Fruit fly (Drosophila melanogaster) whole organism, embryonic: ENCODE measurements around the gene PAPLA1.
A peak's percentile ranks its signal among the peaks of the same experiment; 100 is the strongest.

Source experiments
- Ada2b ChIP-seq: fragments of 200-800 bp; sonication (Bioruptor generic); IDR thresholded peaks from 2 replicates; pipeline ENCODE4 v1.3.6; 2022; ENCODE audit warnings: missing biosample characterization, missing genetic modification characterization
- CG10147 ChIP-seq: fragments of 200-800 bp; sonication (Bioruptor generic); optimal IDR thresholded peaks from 2 replicates; lab custom pipeline; 2019; ENCODE audit warnings: missing biosample characterization, mild to moderate bottlenecking, missing genetic modification characterization, moderate library complexity
- CG10274 ChIP-seq: fragments of 200-800 bp; sonication (Bioruptor generic); optimal IDR thresholded peaks from 3 replicates; lab custom pipeline; 2017; ENCODE audit warnings: missing biosample characterization, mild to moderate bottlenecking, missing genetic modification characterization
- CG10959 ChIP-seq: fragments of 200-800 bp; sonication (Bioruptor generic); IDR thresholded peaks from 2 replicates; pipeline ENCODE4 v1.3.6; 2022; ENCODE audit warnings: missing biosample characterization, missing genetic modification characterization
- CG12659 ChIP-seq: fragments of 200-800 bp; sonication (Bioruptor generic); optimal IDR thresholded peaks from 3 replicates; lab custom pipeline; 2017; ENCODE audit warnings: mild to moderate bottlenecking, missing biosample characterization, missing genetic modification reagents, missing genetic modification characterization
- CG13624 ChIP-seq: fragments of 200-800 bp; sonication (Bioruptor generic); optimal IDR thresholded peaks from 2 replicates; lab custom pipeline; 2016; ENCODE audit warnings: missing biosample characterization, missing genetic modification characterization
- CG13894 ChIP-seq: fragments of 200-800 bp; sonication (Bioruptor generic); optimal IDR thresholded peaks from 3 replicates; lab custom pipeline; 2018; ENCODE audit warnings: missing biosample characterization, mild to moderate bottlenecking, missing genetic modification characterization, moderate library complexity
- CG14965 ChIP-seq: fragments of 200-800 bp; sonication (Bioruptor generic); optimal IDR thresholded peaks from 2 replicates; lab custom pipeline; 2016; ENCODE audit warnings: missing biosample characterization, missing genetic modification characterization, borderline replicate concordance
- CG15479 ChIP-seq: fragments of 200-800 bp; sonication (Bioruptor generic); optimal IDR thresholded peaks from 3 replicates; lab custom pipeline; 2019; ENCODE audit warnings: missing biosample characterization, mild to moderate bottlenecking, missing genetic modification characterization, moderate library complexity
- CG15601 ChIP-seq: fragments of 200-800 bp; sonication (Bioruptor generic); optimal IDR thresholded peaks from 3 replicates; lab custom pipeline; 2019; ENCODE audit warnings: missing biosample characterization, mild to moderate bottlenecking, missing genetic modification characterization, moderate library complexity
- CG17328 ChIP-seq: fragments of 200-800 bp; sonication (Bioruptor generic); IDR thresholded peaks from 2 replicates; pipeline ENCODE4 v1.3.6; 2022; ENCODE audit warnings: missing biosample characterization, missing genetic modification characterization
- CG17385 ChIP-seq: fragments of 200-800 bp; sonication (Bioruptor generic); optimal IDR thresholded peaks from 3 replicates; lab custom pipeline; 2018; ENCODE audit warnings: missing biosample characterization, mild to moderate bottlenecking, missing genetic modification characterization
- CG2199 ChIP-seq: fragments of 200-800 bp; sonication (Bioruptor generic); IDR thresholded peaks from 3 replicates; pipeline ENCODE4 v1.3.6; 2022; ENCODE audit warnings: missing biosample characterization, missing genetic modification characterization
- CG2712 ChIP-seq: fragments of 200-800 bp; optimal IDR thresholded peaks from 3 replicates; lab custom pipeline; 2019; ENCODE audit warnings: missing biosample characterization, mild to moderate bottlenecking, missing genetic modification characterization, moderate library complexity
- CG31441 ChIP-seq: fragments of 200-800 bp; sonication (Bioruptor generic); IDR thresholded peaks from 2 replicates; pipeline ENCODE4 v1.3.6; 2022; ENCODE audit warnings: missing biosample characterization, missing genetic modification characterization
- CG32532 ChIP-seq: fragments of 200-800 bp; sonication (Bioruptor generic); IDR thresholded peaks from 2 replicates; pipeline ENCODE4 v1.3.6; 2022; ENCODE audit warnings: missing biosample characterization, missing genetic modification characterization
- CG34224 ChIP-seq: fragments of 200-800 bp; sonication (Bioruptor generic); IDR thresholded peaks from 3 replicates; pipeline ENCODE4 v1.3.6; 2022; ENCODE audit warnings: missing biosample characterization, missing genetic modification characterization; ENCODE audit not compliant: partially characterized antibody
- CG4820 ChIP-seq: fragments of 200-800 bp; sonication (Bioruptor generic); optimal IDR thresholded peaks from 3 replicates; lab custom pipeline; 2016; ENCODE audit warnings: missing biosample characterization, missing genetic modification characterization
- CG5180 ChIP-seq: fragments of 200-800 bp; sonication (Bioruptor generic); optimal IDR thresholded peaks from 3 replicates; lab custom pipeline; 2017; ENCODE audit warnings: missing biosample characterization, missing genetic modification characterization, mild to moderate bottlenecking, moderate library complexity, missing genetic modification reagents
- CG5953 ChIP-seq: fragments of 200-800 bp; sonication (Bioruptor generic); IDR thresholded peaks from 2 replicates; pipeline ENCODE4 v1.3.6; 2022; ENCODE audit warnings: missing biosample characterization, missing genetic modification characterization
- CG6175 ChIP-seq: fragments of 200-800 bp; sonication (Bioruptor generic); IDR thresholded peaks from 3 replicates; pipeline ENCODE4 v1.3.6; 2022; ENCODE audit warnings: missing biosample characterization, missing genetic modification characterization
- CG6765 ChIP-seq: fragments of 200-800 bp; sonication (Bioruptor generic); optimal IDR thresholded peaks from 3 replicates; lab custom pipeline; 2017; ENCODE audit warnings: missing biosample characterization, mild to moderate bottlenecking, missing genetic modification characterization
- CG7556 ChIP-seq: fragments of 200-800 bp; sonication (Bioruptor generic); optimal IDR thresholded peaks from 2 replicates; lab custom pipeline; 2017; ENCODE audit warnings: missing biosample characterization, mild to moderate bottlenecking, missing genetic modification characterization
- Dref ChIP-seq: fragments of 200-800 bp; sonication (Bioruptor generic); IDR thresholded peaks from 2 replicates; pipeline ENCODE4 v1.3.6; 2022; ENCODE audit warnings: missing biosample characterization, missing genetic modification characterization
- Ets97D ChIP-seq: fragments of 200-800 bp; sonication (Bioruptor generic); optimal IDR thresholded peaks from 3 replicates; lab custom pipeline; 2016; ENCODE audit warnings: missing biosample characterization, missing genetic modification characterization
- Gsc ChIP-seq: fragments of 200-800 bp; sonication (Bioruptor generic); IDR thresholded peaks from 2 replicates; pipeline ENCODE4 v1.3.6; 2022; ENCODE audit warnings: missing biosample characterization, missing genetic modification characterization
- HLH4C ChIP-seq: fragments of 200-800 bp; sonication (Bioruptor generic); IDR thresholded peaks from 3 replicates; pipeline ENCODE4 v1.3.6; 2022; ENCODE audit warnings: missing biosample characterization, missing genetic modification characterization; ENCODE audit not compliant: partially characterized antibody
- Kr ChIP-seq: fragments of 200-800 bp; sonication (Bioruptor generic); optimal IDR thresholded peaks from 2 replicates; lab custom pipeline; 2017; ENCODE audit warnings: missing biosample characterization, mild to moderate bottlenecking, missing genetic modification characterization
- Lim3 ChIP-seq: fragments of 200-800 bp; sonication (Bioruptor generic); IDR thresholded peaks from 2 replicates; pipeline ENCODE4 v1.3.6; 2022; ENCODE audit warnings: missing biosample characterization, missing genetic modification characterization
- MESR4 ChIP-seq: fragments of 200-800 bp; sonication (Bioruptor generic); optimal IDR thresholded peaks from 2 replicates; lab custom pipeline; 2018; ENCODE audit warnings: missing biosample characterization, mild to moderate bottlenecking, missing genetic modification characterization, moderate library complexity
- Myb ChIP-seq: fragments of 200-800 bp; sonication (Bioruptor generic); optimal IDR thresholded peaks from 2 replicates; lab custom pipeline; 2016; ENCODE audit warnings: missing biosample characterization, missing genetic modification characterization
- Nf-YA ChIP-seq: fragments of 200-800 bp; sonication (Bioruptor generic); IDR thresholded peaks from 2 replicates; pipeline ENCODE4 v1.3.6; 2022; ENCODE audit warnings: missing biosample characterization, missing genetic modification characterization
- Nf-YC ChIP-seq: fragments of 200-800 bp; optimal IDR thresholded peaks from 3 replicates; lab custom pipeline; 2019; ENCODE audit warnings: missing biosample characterization, mild to moderate bottlenecking, missing genetic modification characterization, moderate library complexity
- Optix ChIP-seq: fragments of 200-800 bp; sonication (Bioruptor generic); IDR thresholded peaks from 3 replicates; pipeline ENCODE4 v1.3.6; 2022; ENCODE audit warnings: missing biosample characterization, missing genetic modification characterization
- Xbp1 ChIP-seq: fragments of 200-800 bp; sonication (Bioruptor generic); optimal IDR thresholded peaks from 3 replicates; lab custom pipeline; 2016; ENCODE audit warnings: missing biosample characterization, mild to moderate bottlenecking, missing genetic modification characterization
- bigmax ChIP-seq: fragments of 200-800 bp; sonication (Bioruptor generic); optimal IDR thresholded peaks from 2 replicates; lab custom pipeline; 2018; ENCODE audit warnings: missing biosample characterization, mild to moderate bottlenecking, missing genetic modification characterization
- btn ChIP-seq: fragments of 200-800 bp; sonication (Bioruptor generic); optimal IDR thresholded peaks from 2 replicates; lab custom pipeline; 2016; ENCODE audit warnings: missing biosample characterization, missing genetic modification characterization
- disco-r ChIP-seq: fragments of 200-800 bp; sonication (Bioruptor generic); optimal IDR thresholded peaks from 2 replicates; lab custom pipeline; 2016; ENCODE audit warnings: missing biosample characterization, missing genetic modification characterization
- gcm2 ChIP-seq: fragments of 200-800 bp; sonication (Bioruptor generic); optimal IDR thresholded peaks from 2 replicates; lab custom pipeline; 2016; ENCODE audit warnings: missing biosample characterization, missing genetic modification characterization
- insv ChIP-seq, 2 experiments: fragments of 200-800 bp; sonication (Bioruptor generic); optimal IDR thresholded peaks; 3 replicates each; lab custom pipeline; 2016 to 2018; ENCODE audit warnings: missing biosample characterization in 2 of 2, missing genetic modification characterization in 2 of 2
- kni ChIP-seq: fragments of 200-800 bp; sonication (Bioruptor generic); optimal IDR thresholded peaks from 3 replicates; lab custom pipeline; 2017; ENCODE audit warnings: mild to moderate bottlenecking, missing biosample characterization, missing genetic modification reagents, missing genetic modification characterization
- mld ChIP-seq: fragments of 200-800 bp; sonication (Bioruptor generic); IDR thresholded peaks from 3 replicates; pipeline ENCODE4 v1.3.6; 2022; ENCODE audit warnings: missing biosample characterization, missing genetic modification characterization; ENCODE audit not compliant: partially characterized antibody
- pum ChIP-seq: fragments of 200-800 bp; sonication (Bioruptor generic); optimal IDR thresholded peaks from 2 replicates; lab custom pipeline; 2016; ENCODE audit warnings: missing biosample characterization, missing genetic modification characterization
- seq ChIP-seq: fragments of 200-800 bp; sonication (Bioruptor generic); IDR thresholded peaks from 2 replicates; pipeline ENCODE4 v1.3.6; 2022; ENCODE audit warnings: missing biosample characterization, missing genetic modification characterization
- sisA ChIP-seq: fragments of 200-800 bp; sonication (Bioruptor generic); IDR thresholded peaks from 2 replicates; pipeline ENCODE4 v1.3.6; 2022; ENCODE audit warnings: missing biosample characterization, missing genetic modification characterization
- slbo ChIP-seq: fragments of 200-800 bp; sonication (Bioruptor generic); IDR thresholded peaks from 2 replicates; pipeline ENCODE4 v1.3.6; 2022; ENCODE audit warnings: missing biosample characterization, missing genetic modification characterization
- sob ChIP-seq: fragments of 200-800 bp; sonication (Bioruptor generic); IDR thresholded peaks from 2 replicates; pipeline ENCODE4 v1.3.6; 2022; ENCODE audit warnings: missing biosample characterization, missing genetic modification characterization
- sug ChIP-seq: fragments of 200-800 bp; optimal IDR thresholded peaks from 2 replicates; lab custom pipeline; 2019; ENCODE audit warnings: missing biosample characterization, mild to moderate bottlenecking, missing genetic modification characterization, moderate library complexity
- usp ChIP-seq: fragments of >200 bp; optimal IDR thresholded peaks from 2 replicates; lab custom pipeline; 2017; ENCODE audit warnings: missing biosample characterization, missing genetic modification characterization
- vvl ChIP-seq: fragments of 200-800 bp; sonication (Bioruptor generic); IDR thresholded peaks from 2 replicates; pipeline ENCODE4 v1.3.6; 2022; ENCODE audit warnings: missing biosample characterization, missing genetic modification characterization
- z ChIP-seq: fragments of 200-800 bp; sonication (Bioruptor generic); IDR thresholded peaks from 3 replicates; pipeline ENCODE4 v1.3.6; 2022; ENCODE audit warnings: missing biosample characterization, missing genetic modification characterization

Gene PAPLA1

dm6 chr2L:8148514-8149085 lies 10.8 kb downstream of the PAPLA1 start (continued):
- TF ChIP-seq bigmax (GFP tag; lab: Kevin White, UChicago) = no peak
- peak; percentile 83 for TF ChIP-seq CG13894
- no peak for TF ChIP-seq CG15479
- TF ChIP-seq CG5953 (GFP tag; lab: Robert Waterston, UW) = no peak
- TF ChIP-seq slbo (GFP tag; lab: Robert Waterston, UW) = no peak
- TF ChIP-seq CG17385 (GFP tag; lab: Kevin White, UChicago) = no peak
- no peak for TF ChIP-seq disco-r (GFP tag; lab: Kevin White, UChicago)
- TF ChIP-seq CG34224 = no peak
- peak; percentile 49; the same call in 1 of the 2 replicates for TF ChIP-seq vvl
- TF ChIP-seq kni (GFP tag; lab: Kevin White, UChicago) = no peak
- no peak for TF ChIP-seq Myb (GFP tag; lab: Kevin White, UChicago)
- no peak for TF ChIP-seq Ada2b (GFP tag; lab: Robert Waterston, UW)
- no peak for TF ChIP-seq Dref (GFP tag; lab: Robert Waterston, UW)
- no peak for TF ChIP-seq CG31441
- TF ChIP-seq CG7556 = no peak
- TF ChIP-seq gcm2 (GFP tag; lab: Kevin White, UChicago) = no peak
- no peak for TF ChIP-seq MESR4 (GFP tag; lab: Kevin White, UChicago)
- TF ChIP-seq Ets97D (GFP tag; lab: Kevin White, UChicago) = no peak
- no peak for TF ChIP-seq mld (GFP tag; lab: Robert Waterston, UW)
- TF ChIP-seq CG2199 (GFP tag; lab: Robert Waterston, UW) = 0 out of 3 replicates have a peak, but pooled peaks have one; percentile 42
- no peak for TF ChIP-seq Kr (GFP tag; lab: Kevin White, UChicago)
- no peak for TF ChIP-seq CG6765
- TF ChIP-seq CG15601 (tag; lab: Kevin White, UChicago) = no peak
- TF ChIP-seq CG2712 = no peak
- TF ChIP-seq z = peak; percentile 92
- no peak for TF ChIP-seq seq
- TF ChIP-seq Nf-YC = no peak
- no peak for TF ChIP-seq usp (GFP tag; lab: Kevin White, UChicago)
- TF ChIP-seq insv (GFP tag; optimal IDR thresholded peaks at IDR 0.05; lab: Kevin White, UChicago) = peak in 1 of 2 experiments; percentile 62
- TF ChIP-seq Lim3 = no peak
- TF ChIP-seq CG10147 (GFP tag; lab: Kevin White, UChicago) = no peak
- no peak for TF ChIP-seq Optix (GFP tag; lab: Robert Waterston, UW)
- TF ChIP-seq pum (GFP tag; lab: Kevin White, UChicago) = no peak
- TF ChIP-seq btn (GFP tag; lab: Kevin White, UChicago) = no peak
- TF ChIP-seq Gsc = no peak
- no peak; the same call in 1 of the 2 replicates for TF ChIP-seq CG32532 (GFP tag; lab: Robert Waterston, UW)
- TF ChIP-seq CG10959 = no peak
- no peak for TF ChIP-seq HLH4C
- no peak for TF ChIP-seq CG17328 (GFP tag; lab: Robert Waterston, UW)
- TF ChIP-seq Xbp1 = no peak
- no peak for TF ChIP-seq CG13624 (GFP tag; lab: Kevin White, UChicago)
- peak; percentile 95 for TF ChIP-seq CG6175 (GFP tag; lab: Robert Waterston, UW)
- TF ChIP-seq sug (tag; lab: Kevin White, UChicago) = peak; percentile 5
- 0 out of 2 replicates have a peak, but pooled peaks have one; percentile 9 for TF ChIP-seq sob
- no peak for TF ChIP-seq Nf-YA
- TF ChIP-seq CG14965 (GFP tag; lab: Kevin White, UChicago) = no peak
- no peak for TF ChIP-seq sisA (GFP tag; lab: Robert Waterston, UW)
- TF ChIP-seq CG5180 = peak; percentile 90
- TF ChIP-seq CG12659 (GFP tag; lab: Kevin White, UChicago) = no peak
- no peak for TF ChIP-seq CG10274 (GFP tag; lab: Kevin White, UChicago)
- TF ChIP-seq CG4820 = no peak
